Fruit fly (Drosophila melanogaster): ENCODE data around the gene Sf3b5.
A peak's percentile ranks its signal among the peaks of the same experiment; 100 is the strongest.

Gene Sf3b5

dm6 chr3R:9039448-9039847 lies 24.3 kb upstream of the Sf3b5 start, which contains the start of gene neur (continued):
- TF ChIP-seq her (GFP tag; optimal IDR thresholded peaks at IDR 0.05), result no peak
- no peak for TF ChIP-seq fd3F (GFP tag; optimal IDR thresholded peaks at IDR 0.05)
- TF ChIP-seq CG9437 (GFP tag; optimal IDR thresholded peaks at IDR 0.05), result no peak
- no peak for TF ChIP-seq E2f1 (GFP tag; IDR thresholded peaks at IDR 0.05)
- peak; percentile 7 for TF ChIP-seq CTCF (GFP tag; optimal IDR thresholded peaks at IDR 0.05)
- TF ChIP-seq prd (optimal IDR thresholded peaks at IDR 0.05), result no peak
- no peak for TF ChIP-seq prd (GFP tag; IDR thresholded peaks at IDR 0.05)
- TF ChIP-seq Gsc (GFP tag; IDR thresholded peaks at IDR 0.05), result no peak
- TF ChIP-seq Camta (GFP tag; optimal IDR thresholded peaks at IDR 0.05), result no peak
- no peak for TF ChIP-seq psq (GFP tag; optimal IDR thresholded peaks at IDR 0.05)
- no peak for TF ChIP-seq az2 (GFP tag; optimal IDR thresholded peaks at IDR 0.05)
- TF ChIP-seq vnd (GFP tag; IDR thresholded peaks at IDR 0.05; ENCODE audit: partially characterized antibody), result peak; percentile 53; the same call in 1 of the 3 replicates
- TF ChIP-seq Doc2 (GFP tag; IDR thresholded peaks at IDR 0.05), result no peak
- TF ChIP-seq pita (GFP tag; optimal IDR thresholded peaks at IDR 0.05), result no peak
- TF ChIP-seq CG17186 (GFP tag; optimal IDR thresholded peaks at IDR 0.05), result peak; percentile 38
- TF ChIP-seq Mrtf (GFP tag; IDR thresholded peaks at IDR 0.05), result no peak
- TF ChIP-seq amos (GFP tag; IDR thresholded peaks at IDR 0.05; ENCODE audit: partially characterized antibody), result peak; percentile 77
- peak; percentile 19 for TF ChIP-seq CG12104 (GFP tag; optimal IDR thresholded peaks at IDR 0.05)
- no peak for TF ChIP-seq CG12942 (GFP tag; optimal IDR thresholded peaks at IDR 0.05)
- TF ChIP-seq CG14014 (GFP tag; IDR thresholded peaks at IDR 0.05), result no peak
- TF ChIP-seq HHEX (GFP tag; optimal IDR thresholded peaks at IDR 0.05), result no peak
- TF ChIP-seq CG13287 (GFP tag; IDR thresholded peaks at IDR 0.05; ENCODE audit: partially characterized antibody), result peak; percentile 78
- peak; percentile 50 for TF ChIP-seq CG15601 (tag; optimal IDR thresholded peaks at IDR 0.05)
- peak; percentile 2 for TF ChIP-seq CG1602 (GFP tag; optimal IDR thresholded peaks at IDR 0.05)
- TF ChIP-seq CG18011 (GFP tag; optimal IDR thresholded peaks at IDR 0.05), result no peak
- TF ChIP-seq Blimp-1 (GFP tag; optimal IDR thresholded peaks at IDR 0.05), result no peak
- no peak for TF ChIP-seq Awh (GFP tag; IDR thresholded peaks at IDR 0.05)
- TF ChIP-seq CG13894 (tag; optimal IDR thresholded peaks at IDR 0.05), result no peak
- TF ChIP-seq Meics (GFP tag; optimal IDR thresholded peaks at IDR 0.05), result peak; percentile 18
- peak; percentile 29; the same call in 2 of the 3 replicates for TF ChIP-seq tgo (GFP tag; IDR thresholded peaks at IDR 0.05)
- peak; percentile 41 for TF ChIP-seq Nf-YC (tag; optimal IDR thresholded peaks at IDR 0.05)
- TF ChIP-seq CG10543 (GFP tag; optimal IDR thresholded peaks at IDR 0.05), result no peak
- TF ChIP-seq Sin3A (optimal IDR thresholded peaks at IDR 0.05), result peak; percentile 88
- TF ChIP-seq ara (GFP tag; IDR thresholded peaks at IDR 0.05), result no peak
- no peak for TF ChIP-seq CG4282 (GFP tag; optimal IDR thresholded peaks at IDR 0.05)
- no peak for TF ChIP-seq CG10431 (GFP tag; optimal IDR thresholded peaks at IDR 0.05)
- TF ChIP-seq zen2 (GFP tag; IDR thresholded peaks at IDR 0.05; ENCODE audit: partially characterized antibody), result peak; percentile 56; the same call in 1 of the 3 replicates
- no peak for TF ChIP-seq CG1233 (GFP tag; optimal IDR thresholded peaks at IDR 0.05)
- TF ChIP-seq CG17359 (tag; optimal IDR thresholded peaks at IDR 0.05), result no peak
- no peak for TF ChIP-seq CG5953 (GFP tag; IDR thresholded peaks at IDR 0.05)
- TF ChIP-seq pum (GFP tag; optimal IDR thresholded peaks at IDR 0.05), result no peak
- TF ChIP-seq insv (GFP tag; optimal IDR thresholded peaks at IDR 0.05), result peak in 1 of 2 experiments; percentile 22
- no peak for TF ChIP-seq slp2 (GFP tag; optimal IDR thresholded peaks at IDR 0.05)
- no peak for TF ChIP-seq CG6683 (GFP tag; optimal IDR thresholded peaks at IDR 0.05)
- no peak for TF ChIP-seq Spps (tag; optimal IDR thresholded peaks at IDR 0.05)
- no peak for TF ChIP-seq CG11456 (GFP tag; IDR thresholded peaks at IDR 0.05)
- peak; percentile 39 for TF ChIP-seq CG3281 (GFP tag; optimal IDR thresholded peaks at IDR 0.05)
- TF ChIP-seq esg (GFP tag; conservative IDR thresholded peaks at IDR 0.05), result no peak
- TF ChIP-seq CG7745 (tag; optimal IDR thresholded peaks at IDR 0.05), result no peak
- TF ChIP-seq NfI (GFP tag; optimal IDR thresholded peaks at IDR 0.05), result peak; percentile 40
- TF ChIP-seq Xbp1 (GFP tag; optimal IDR thresholded peaks at IDR 0.05), result no peak
- TF ChIP-seq ERR (GFP tag; optimal IDR thresholded peaks at IDR 0.05), result no peak

All from whole organism, embryonic.